Fruit fly (Drosophila melanogaster): ENCODE data around the gene CG16986.

Gene CG16986

dm6 chr3L:2589911-2590763, 10.0 kb upstream of the CG16986 start (continued):
- no peak for TF ChIP-seq btn (GFP tag; optimal IDR thresholded peaks at IDR 0.05)
- peak; percentile 80 for TF ChIP-seq CG7839 (tag; optimal IDR thresholded peaks at IDR 0.05)
- TF ChIP-seq D (optimal IDR thresholded peaks at IDR 0.05) = no peak
- peak; percentile 59 for TF ChIP-seq D (GFP tag; optimal IDR thresholded peaks at IDR 0.05)
- peak; percentile 24 for TF ChIP-seq CG10654 (GFP tag; optimal IDR thresholded peaks at IDR 0.05)
- peak; percentile 77 for TF ChIP-seq CG13894 (tag; optimal IDR thresholded peaks at IDR 0.05)
- peak; percentile 33 for TF ChIP-seq Asciz (GFP tag; optimal IDR thresholded peaks at IDR 0.05)
- peak; percentile 68 for TF ChIP-seq Xrp1 (GFP tag; IDR thresholded peaks at IDR 0.05)
- TF ChIP-seq fd96Cb (tag; optimal IDR thresholded peaks at IDR 0.05) = peak; percentile 60
- no peak for TF ChIP-seq CG14965 (GFP tag; optimal IDR thresholded peaks at IDR 0.05; ENCODE audit: borderline replicate concordance)
- peak; percentile 77 for TF ChIP-seq dmrt11E (tag; optimal IDR thresholded peaks at IDR 0.05)
- TF ChIP-seq inv (GFP tag; IDR thresholded peaks at IDR 0.05; ENCODE audit: partially characterized antibody) = peak; percentile 64
- no peak for TF ChIP-seq CG5953 (GFP tag; IDR thresholded peaks at IDR 0.05)
- peak; percentile 49; the same call in 1 of the 2 replicates for TF ChIP-seq CG6272 (GFP tag; IDR thresholded peaks at IDR 0.05)
- peak; percentile 69 for TF ChIP-seq twi (tag; optimal IDR thresholded peaks at IDR 0.05)
- TF ChIP-seq CG31388 (GFP tag; optimal IDR thresholded peaks at IDR 0.05) = peak; percentile 45
- peak; percentile 96 for TF ChIP-seq crol (GFP tag; IDR thresholded peaks at IDR 0.05)
- peak; percentile 7 for TF ChIP-seq CG6654 (GFP tag; optimal IDR thresholded peaks at IDR 0.05)
- TF ChIP-seq CG2199 (GFP tag; IDR thresholded peaks at IDR 0.05) = peak; percentile 41; the same call in 1 of the 3 replicates
- peak; percentile 63 for TF ChIP-seq oc (tag; optimal IDR thresholded peaks at IDR 0.05)
- no peak for TF ChIP-seq CG8478 (optimal IDR thresholded peaks at IDR 0.05)
- TF ChIP-seq Max (GFP tag; optimal IDR thresholded peaks at IDR 0.05) = peak; percentile 62
- TF ChIP-seq Hr78 (GFP tag; optimal IDR thresholded peaks at IDR 0.05) = peak in 1 of 2 experiments; percentile 48
- peak; percentile 73 for TF ChIP-seq CG4424 (GFP tag; optimal IDR thresholded peaks at IDR 0.05)
- TF ChIP-seq Mes4 (GFP tag; optimal IDR thresholded peaks at IDR 0.05) = no peak
- peak; percentile 80; the same call in 2 of the 3 replicates for TF ChIP-seq Dbx (GFP tag; IDR thresholded peaks at IDR 0.05)
- TF ChIP-seq danr (GFP tag; IDR thresholded peaks at IDR 0.05) = 0 out of 2 replicates have a peak, but pooled peaks have one; percentile 8
- peak; percentile 73 for TF ChIP-seq sug (tag; optimal IDR thresholded peaks at IDR 0.05)
- TF ChIP-seq ash1 (GFP tag; optimal IDR thresholded peaks at IDR 0.05) = no peak
- TF ChIP-seq CrebB (tag; optimal IDR thresholded peaks at IDR 0.05) = peak; percentile 45
- peak; percentile 64 for TF ChIP-seq Blimp-1 (GFP tag; optimal IDR thresholded peaks at IDR 0.05)
- no peak for TF ChIP-seq grau (tag; optimal IDR thresholded peaks at IDR 0.05)
- peak; percentile 18; the same call in 1 of the 2 replicates for TF ChIP-seq CG11247 (GFP tag; IDR thresholded peaks at IDR 0.05)
- peak; percentile 78 for TF ChIP-seq CG8388 (GFP tag; optimal IDR thresholded peaks at IDR 0.05)
- TF ChIP-seq CG10959 (GFP tag; IDR thresholded peaks at IDR 0.05) = peak; percentile 40; the same call in 1 of the 2 replicates
- TF ChIP-seq CG30403 (GFP tag; optimal IDR thresholded peaks at IDR 0.05) = peak; percentile 87
- peak; percentile 78 for TF ChIP-seq Meics (GFP tag; optimal IDR thresholded peaks at IDR 0.05)
- peak; percentile 64 for TF ChIP-seq CG2889 (GFP tag; IDR thresholded peaks at IDR 0.05)
- peak; percentile 56 for TF ChIP-seq CG4820 (GFP tag; optimal IDR thresholded peaks at IDR 0.05)
- peak; percentile 61; the same call in 1 of the 2 replicates for TF ChIP-seq aop (GFP tag; IDR thresholded peaks at IDR 0.05)
- TF ChIP-seq CG2678 (tag; optimal IDR thresholded peaks at IDR 0.05) = peak; percentile 87
- peak; percentile 76 for TF ChIP-seq Scr (GFP tag; IDR thresholded peaks at IDR 0.05; ENCODE audit: partially characterized antibody)
- no peak for TF ChIP-seq NK7.1 (GFP tag; optimal IDR thresholded peaks at IDR 0.05)
- TF ChIP-seq nerfin-1 (tag; optimal IDR thresholded peaks at IDR 0.05) = peak; percentile 68
- peak; percentile 63 for TF ChIP-seq HHEX (GFP tag; optimal IDR thresholded peaks at IDR 0.05)
- TF ChIP-seq CG3407 (GFP tag; optimal IDR thresholded peaks at IDR 0.05) = peak; percentile 70
- peak in 1 of 2 experiments; percentile 86 for TF ChIP-seq Hr51 (GFP tag; optimal IDR thresholded peaks at IDR 0.05)
- TF ChIP-seq H2.0 (GFP tag; IDR thresholded peaks at IDR 0.05) = peak; percentile 71

Data from whole organism, embryonic.